Worm (Caenorhabditis elegans) whole organism, mixed stage, embryonic: Measurements from ENCODE around the gene F08B12.4.
A peak's percentile ranks its signal among the peaks of the same experiment; 100 is the strongest.

Experiments used
- bed-3 ChIP-seq: fragments of 200-800 bp; sonication (Bioruptor generic); optimal IDR thresholded peaks from 3 replicates; lab custom pipeline; 2018; ENCODE audit warnings: mild to moderate bottlenecking, missing genetic modification characterization, moderate library complexity, missing compliant biosample characterization
- blmp-1 ChIP-seq: fragments of 150-350 bp; optimal IDR thresholded peaks from 2 replicates; lab custom pipeline; 2014; ENCODE audit warnings: missing biosample characterization, missing genetic modification characterization
- ceh-39 ChIP-seq: fragments of 150-350 bp; optimal IDR thresholded peaks from 2 replicates; lab custom pipeline; 2014; ENCODE audit warnings: missing biosample characterization, missing genetic modification characterization
- ceh-43 ChIP-seq: fragments of 200-800 bp; sonication (Bioruptor generic); optimal IDR thresholded peaks from 2 replicates; lab custom pipeline; 2018; ENCODE audit warnings: mild to moderate bottlenecking, missing genetic modification characterization, moderate library complexity, missing compliant biosample characterization
- ceh-83 ChIP-seq: fragments of 200-800 bp; sonication (Bioruptor generic); optimal IDR thresholded peaks from 2 replicates; lab custom pipeline; 2018; ENCODE audit warnings: mild to moderate bottlenecking, missing genetic modification characterization, missing compliant biosample characterization
- ces-1 ChIP-seq: fragments of 150-350 bp; optimal IDR thresholded peaks from 2 replicates; lab custom pipeline; 2014; ENCODE audit warnings: missing biosample characterization, missing genetic modification reagents, missing genetic modification characterization
- cnd-1 ChIP-seq: fragments of 200-800 bp; sonication (Bioruptor generic); optimal IDR thresholded peaks from 2 replicates; lab custom pipeline; 2018; ENCODE audit warnings: mild to moderate bottlenecking, missing genetic modification characterization, missing compliant biosample characterization
- drap-1 ChIP-seq: fragments of 200-800 bp; sonication (Bioruptor generic); optimal IDR thresholded peaks from 3 replicates; lab custom pipeline; 2018; ENCODE audit warnings: mild to moderate bottlenecking, missing genetic modification characterization, missing compliant biosample characterization
- elt-1 ChIP-seq: sonication (generic microtip); optimal IDR thresholded peaks from 2 replicates; lab custom pipeline; 2017; ENCODE audit warnings: missing genetic modification characterization, mild to moderate bottlenecking, missing compliant biosample characterization, antibody characterized with exemption, moderate library complexity, borderline replicate concordance; ENCODE audit not compliant: insufficient read depth
- elt-3 ChIP-seq: fragments of 150-350 bp; optimal IDR thresholded peaks from 2 replicates; lab custom pipeline; 2014; ENCODE audit warnings: missing biosample characterization, missing genetic modification characterization
- flh-1 ChIP-seq: fragments of 200-800 bp; sonication (Bioruptor generic); optimal IDR thresholded peaks from 2 replicates; lab custom pipeline; 2018; ENCODE audit warnings: mild to moderate bottlenecking, missing genetic modification characterization, moderate library complexity, missing compliant biosample characterization
- ham-2 ChIP-seq: fragments of 200-800 bp; sonication (Bioruptor generic); optimal IDR thresholded peaks from 2 replicates; lab custom pipeline; 2018; ENCODE audit warnings: mild to moderate bottlenecking, missing genetic modification characterization, missing compliant biosample characterization
- hlh-1 ChIP-seq: fragments of 150-350 bp; optimal IDR thresholded peaks from 2 replicates; lab custom pipeline; 2014; ENCODE audit warnings: missing biosample characterization, missing genetic modification reagents, missing genetic modification characterization
- lin-13 ChIP-seq: fragments of 150-350 bp; optimal IDR thresholded peaks from 2 replicates; lab custom pipeline; 2014; ENCODE audit warnings: missing biosample characterization, missing genetic modification characterization
- lin-32 ChIP-seq: fragments of 200-800 bp; sonication (Bioruptor generic); optimal IDR thresholded peaks from 2 replicates; lab custom pipeline; 2018; ENCODE audit warnings: mild to moderate bottlenecking, missing genetic modification characterization, missing compliant biosample characterization
- lsy-2 ChIP-seq: fragments of 150-350 bp; optimal IDR thresholded peaks from 2 replicates; lab custom pipeline; 2014; ENCODE audit warnings: missing biosample characterization, missing genetic modification characterization
- mab-5 ChIP-seq: fragments of 150-350 bp; optimal IDR thresholded peaks from 2 replicates; lab custom pipeline; 2014; ENCODE audit warnings: missing biosample characterization, missing genetic modification characterization
- mep-1 ChIP-seq: fragments of 150-350 bp; optimal IDR thresholded peaks from 2 replicates; lab custom pipeline; 2017; ENCODE audit warnings: missing biosample characterization, missing genetic modification reagents, missing genetic modification characterization, inconsistent platforms
- mls-2 ChIP-seq: sonication (generic microtip); optimal IDR thresholded peaks from 2 replicates; lab custom pipeline; 2016; ENCODE audit warnings: mild to moderate bottlenecking, missing genetic modification characterization, moderate library complexity, missing compliant biosample characterization
- nhr-12 ChIP-seq: fragments of 150-350 bp; optimal IDR thresholded peaks from 2 replicates; lab custom pipeline; 2014; ENCODE audit warnings: missing biosample characterization, missing genetic modification characterization
- nhr-2 ChIP-seq: fragments of 150-350 bp; optimal IDR thresholded peaks from 2 replicates; lab custom pipeline; 2014; ENCODE audit warnings: missing biosample characterization, missing genetic modification characterization
- nhr-237 ChIP-seq: fragments of 150-350 bp; optimal IDR thresholded peaks from 2 replicates; lab custom pipeline; 2014; ENCODE audit warnings: missing biosample characterization, missing genetic modification characterization
- nhr-28 ChIP-seq: fragments of 150-350 bp; optimal IDR thresholded peaks from 2 replicates; lab custom pipeline; 2014; ENCODE audit warnings: missing biosample characterization, missing genetic modification characterization
- nhr-76 ChIP-seq: sonication (generic microtip); optimal IDR thresholded peaks from 2 replicates; lab custom pipeline; 2017; ENCODE audit warnings: missing biosample characterization, missing genetic modification characterization
- pha-4 ChIP-seq: fragments of 150-350 bp; optimal IDR thresholded peaks from 2 replicates; lab custom pipeline; 2018; ENCODE audit warnings: missing biosample characterization, missing genetic modification reagents, missing genetic modification characterization
- sem-2 ChIP-seq: fragments of 200-800 bp; sonication (Bioruptor generic); optimal IDR thresholded peaks from 2 replicates; lab custom pipeline; 2018; ENCODE audit warnings: mild to moderate bottlenecking, missing genetic modification characterization, missing compliant biosample characterization
- snpc-4 ChIP-seq: fragments of 150-350 bp; optimal IDR thresholded peaks from 2 replicates; lab custom pipeline; 2014; ENCODE audit warnings: missing biosample characterization, missing genetic modification characterization
- sptf-1 ChIP-seq: sonication (generic microtip); optimal IDR thresholded peaks from 2 replicates; lab custom pipeline; 2017; ENCODE audit warnings: mild to moderate bottlenecking, missing genetic modification characterization, moderate library complexity, missing compliant biosample characterization
- tbx-8 ChIP-seq: fragments of 200-800 bp; sonication (Bioruptor generic); optimal IDR thresholded peaks from 2 replicates; lab custom pipeline; 2018; ENCODE audit warnings: mild to moderate bottlenecking, missing genetic modification characterization, moderate library complexity, missing compliant biosample characterization
- unc-39 ChIP-seq: fragments of 150-350 bp; optimal IDR thresholded peaks from 2 replicates; lab custom pipeline; 2014; ENCODE audit warnings: missing biosample characterization, missing genetic modification characterization
- unc-62 ChIP-seq: fragments of 150-350 bp; optimal IDR thresholded peaks from 2 replicates; lab custom pipeline; 2014; ENCODE audit warnings: missing biosample characterization, missing genetic modification reagents, missing genetic modification characterization
- zip-8 ChIP-seq: fragments of 150-350 bp; optimal IDR thresholded peaks from 2 replicates; lab custom pipeline; 2014; ENCODE audit warnings: missing biosample characterization, missing genetic modification characterization
- ztf-11 ChIP-seq: fragments of 150-350 bp; optimal IDR thresholded peaks from 2 replicates; lab custom pipeline; 2014; ENCODE audit warnings: missing biosample characterization, missing genetic modification characterization

F08B12.4 gene

DNA sequence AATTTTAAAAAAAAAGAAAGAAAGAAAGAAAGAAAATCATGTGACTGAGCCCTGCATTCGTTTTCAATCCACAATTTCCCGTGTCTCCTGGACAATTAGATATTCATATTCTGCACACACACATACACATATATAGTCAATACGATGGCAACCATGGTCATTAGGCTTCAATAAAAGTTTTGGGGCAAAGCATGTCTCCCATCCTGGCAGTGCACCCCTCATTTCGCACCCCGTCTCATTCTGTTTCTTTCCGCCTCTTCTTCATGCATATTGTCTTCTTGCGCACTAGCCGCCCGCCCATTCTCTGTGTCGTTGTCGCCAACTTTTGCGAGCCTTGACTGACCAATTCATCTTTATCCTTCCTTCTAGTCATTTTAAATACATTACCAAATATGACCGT lies 39.9 kb downstream of the F08B12.4 start:
- TF ChIP-seq ces-1 (GFP tag; lab: Kevin White, UChicago): peak; percentile 60
- no peak for TF ChIP-seq lsy-2 (tag; lab: Kevin White, UChicago)
- TF ChIP-seq ceh-43: no peak
- no peak for TF ChIP-seq ztf-11
- TF ChIP-seq sptf-1 (tag; lab: Kevin White, UChicago): peak; percentile 37
- TF ChIP-seq mep-1: no peak
- no peak for TF ChIP-seq pha-4
- TF ChIP-seq ceh-39: no peak
- no peak for TF ChIP-seq nhr-76 (tag; lab: Kevin White, UChicago)
- TF ChIP-seq tbx-8 (GFP tag; lab: Kevin White, UChicago): no peak

DNA sequence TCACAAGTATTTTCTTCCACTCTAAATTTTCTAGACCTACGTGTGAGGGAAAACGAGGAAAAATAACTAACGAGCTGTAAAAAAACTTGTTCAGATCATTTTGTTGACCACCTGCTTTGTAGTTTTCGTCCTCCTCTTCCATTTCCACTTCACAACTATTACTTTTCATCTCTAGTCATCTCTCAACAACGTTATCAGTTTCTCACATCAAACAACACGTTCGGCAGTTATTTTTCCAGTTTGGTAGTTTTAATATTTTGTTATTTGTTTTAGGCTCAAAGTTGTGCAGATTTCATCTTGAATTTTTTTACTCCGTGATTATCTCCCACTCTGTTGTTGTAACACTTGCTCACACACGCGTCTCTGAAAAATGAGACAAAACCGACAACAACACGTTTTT lies 40.4 kb downstream of the F08B12.4 start:
- TF ChIP-seq ceh-83 (GFP tag; lab: Kevin White, UChicago) (no peak), hlh-1 (tag; lab: Kevin White, UChicago) (no peak), lsy-2 (tag; lab: Kevin White, UChicago) (no peak), snpc-4 (tag; lab: Kevin White, UChicago) (no peak), ceh-39 (no peak), mab-5 (tag; lab: Kevin White, UChicago) (no peak), nhr-12 (tag; lab: Kevin White, UChicago) (no peak), bed-3 (no peak), mls-2 (tag; lab: Kevin White, UChicago) (no peak), cnd-1 (no peak)
- TF ChIP-seq, all 35 proteins: peak for 0

DNA sequence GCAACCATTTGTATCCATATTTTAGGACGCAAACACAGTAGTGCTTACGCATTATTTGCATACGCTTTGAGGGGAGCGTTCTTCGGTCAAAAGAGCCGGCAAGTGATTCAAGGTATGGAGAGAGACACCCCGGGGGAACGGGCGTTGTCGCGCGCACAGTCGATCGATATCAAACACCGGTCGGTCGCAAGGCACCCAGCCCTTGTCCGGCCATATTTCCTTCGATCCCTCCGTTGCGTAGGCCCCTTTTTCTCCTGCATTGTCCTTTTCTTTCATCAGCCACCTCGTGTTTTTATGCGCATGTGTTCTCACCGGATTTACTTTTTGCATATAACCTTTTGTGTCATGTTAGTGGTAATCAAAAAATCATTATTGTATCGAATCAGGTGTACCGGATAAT lies 41.5 kb downstream of the F08B12.4 start:
- TF ChIP-seq sptf-1 (tag; lab: Kevin White, UChicago) (peak; percentile 32), elt-3 (tag; lab: Kevin White, UChicago) (no peak), unc-62 (GFP tag; lab: Kevin White, UChicago) (no peak), nhr-2 (peak; percentile 88), nhr-28 (tag; lab: Kevin White, UChicago) (no peak), pha-4 (peak; percentile 24)
- TF ChIP-seq, all 35 proteins: peak for 3

DNA sequence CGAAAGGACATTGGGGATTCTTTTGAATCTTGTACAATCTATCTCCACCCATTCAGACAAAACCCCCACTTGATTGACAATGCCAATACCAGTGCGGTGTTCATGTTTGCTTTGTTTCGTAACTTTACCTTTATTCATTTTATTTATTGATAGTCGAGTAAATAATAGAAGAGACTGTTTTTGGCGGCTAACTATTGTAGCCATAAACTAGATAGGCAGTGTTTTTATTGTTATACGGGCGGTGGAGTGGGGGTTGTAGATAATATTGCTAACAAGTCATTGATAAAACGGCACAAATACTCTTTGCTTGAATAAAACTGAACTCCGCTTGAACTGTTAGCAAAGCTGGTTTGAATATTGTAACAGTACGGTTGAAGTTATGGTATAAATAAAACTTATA lies 42.6 kb downstream of the F08B12.4 start:
- TF ChIP-seq nhr-28 (tag; lab: Kevin White, UChicago): no peak
- TF ChIP-seq ceh-83 (GFP tag; lab: Kevin White, UChicago): no peak
- no peak for TF ChIP-seq flh-1 (GFP tag; lab: Kevin White, UChicago)
- no peak for TF ChIP-seq mls-2 (tag; lab: Kevin White, UChicago)
- no peak for TF ChIP-seq sptf-1 (tag; lab: Kevin White, UChicago)
- TF ChIP-seq zip-8 (tag; lab: Kevin White, UChicago): no peak
- TF ChIP-seq ham-2: no peak
- no peak for TF ChIP-seq ces-1 (GFP tag; lab: Kevin White, UChicago)
- TF ChIP-seq nhr-237 (tag; lab: Kevin White, UChicago): no peak
- no peak for TF ChIP-seq nhr-12 (tag; lab: Kevin White, UChicago)
- TF ChIP-seq elt-1 (tag; lab: Kevin White, UChicago): no peak
- no peak for TF ChIP-seq pha-4
- TF ChIP-seq unc-62 (GFP tag; lab: Kevin White, UChicago): no peak
- TF ChIP-seq bed-3: no peak
- TF ChIP-seq lin-13 (tag; lab: Kevin White, UChicago): no peak
- no peak for TF ChIP-seq unc-39 (tag; lab: Kevin White, UChicago)
- TF ChIP-seq elt-3 (tag; lab: Kevin White, UChicago): no peak

DNA sequence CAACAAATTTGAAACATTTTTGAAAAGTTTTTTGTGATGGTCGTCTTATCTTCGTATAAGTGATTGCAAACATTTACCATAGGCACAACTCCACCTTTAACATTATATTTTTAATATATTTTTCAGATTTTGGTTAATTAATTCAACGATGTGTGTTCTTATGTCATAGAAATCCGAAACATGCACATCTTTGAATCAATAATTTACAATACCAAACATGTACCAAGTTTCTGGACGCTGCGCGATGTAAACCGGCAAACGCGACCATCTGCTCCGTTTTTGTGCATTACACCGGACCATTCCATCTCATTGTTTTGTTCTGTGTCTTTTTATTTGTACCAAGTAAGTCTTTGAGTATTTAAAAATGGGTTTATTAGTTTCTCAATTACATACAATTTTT lies 50.0 kb downstream of the F08B12.4 start, which contains the start of gene pgp-4:
pgp-4 (plus strand) TSS at position 301 of the 400 bp plus-strand sequence.
- TF ChIP-seq lin-32 (GFP tag; lab: Kevin White, UChicago) (no peak), hlh-1 (tag; lab: Kevin White, UChicago) (no peak), ceh-39 (no peak), blmp-1 (tag; lab: Kevin White, UChicago) (no peak), nhr-2 (no peak), unc-62 (GFP tag; lab: Kevin White, UChicago) (no peak), lsy-2 (tag; lab: Kevin White, UChicago) (no peak), mls-2 (tag; lab: Kevin White, UChicago) (no peak), ztf-11 (no peak), nhr-76 (tag; lab: Kevin White, UChicago) (no peak), ham-2 (no peak), ceh-83 (GFP tag; lab: Kevin White, UChicago) (no peak), unc-39 (tag; lab: Kevin White, UChicago) (no peak), tbx-8 (GFP tag; lab: Kevin White, UChicago) (no peak), sem-2 (GFP tag; lab: Kevin White, UChicago) (no peak), drap-1 (GFP tag; lab: Kevin White, UChicago) (no peak), bed-3 (no peak)
